Worm (Caenorhabditis elegans) whole organism, L1 larva: ENCODE results near the gene T21E8.4.
A peak's percentile ranks its signal among the peaks of the same experiment; 100 is the strongest.

Source experiments
- C04F5.9 ChIP-seq: sonication (generic microtip); optimal IDR thresholded peaks from 2 replicates; lab custom pipeline; 2016; ENCODE audit warnings: missing genetic modification characterization, missing compliant biosample characterization
- C34B4.2 ChIP-seq: sonication (generic microtip); optimal IDR thresholded peaks from 2 replicates; lab custom pipeline; 2017; ENCODE audit warnings: mild to moderate bottlenecking, missing genetic modification characterization, missing compliant biosample characterization
- Y116A8C.19 ChIP-seq: sonication (generic microtip); optimal IDR thresholded peaks from 2 replicates; lab custom pipeline; 2016; ENCODE audit warnings: missing compliant biosample characterization, missing genetic modification characterization, borderline replicate concordance
- alr-1 ChIP-seq: fragments of 200-800 bp; sonication (Bioruptor generic); optimal IDR thresholded peaks from 2 replicates; lab custom pipeline; 2018; ENCODE audit warnings: borderline replicate concordance, mild to moderate bottlenecking, missing genetic modification characterization, missing compliant biosample characterization
- aly-2 ChIP-seq: fragments of 150-350 bp; optimal IDR thresholded peaks from 2 replicates; lab custom pipeline; 2014; ENCODE audit warnings: missing biosample characterization, missing genetic modification characterization
- blmp-1 ChIP-seq: fragments of 150-350 bp; optimal IDR thresholded peaks from 2 replicates; lab custom pipeline; 2014; ENCODE audit warnings: missing biosample characterization, missing genetic modification characterization
- ceh-63 ChIP-seq: fragments of 200-800 bp; sonication (Bioruptor generic); optimal IDR thresholded peaks from 2 replicates; lab custom pipeline; 2018; ENCODE audit warnings: mild to moderate bottlenecking, missing genetic modification characterization, missing compliant biosample characterization
- ceh-82 ChIP-seq, 3 experiments: fragments of 150-350 bp in 1 of 3; sonication (generic microtip) in 2 of 3; optimal IDR thresholded peaks; 2 replicates each; lab custom pipeline; 2014 to 2017; ENCODE audit warnings: missing biosample characterization in 3 of 3, missing genetic modification characterization in 3 of 3
- ces-1 ChIP-seq: fragments of 150-350 bp; optimal IDR thresholded peaks from 2 replicates; lab custom pipeline; 2014; ENCODE audit warnings: missing biosample characterization, missing genetic modification reagents, missing genetic modification characterization
- efl-3 ChIP-seq: fragments of 200-800 bp; sonication (Bioruptor generic); optimal IDR thresholded peaks from 2 replicates; lab custom pipeline; 2018; ENCODE audit warnings: mild to moderate bottlenecking, missing genetic modification characterization, missing compliant biosample characterization
- egl-27 ChIP-seq, 2 experiments: fragments of 150-350 bp in 1 of 2; sonication (generic microtip); optimal IDR thresholded peaks; 3 replicates each; lab custom pipeline; 2017 to 2018; ENCODE audit warnings: missing biosample characterization in 2 of 2, missing genetic modification characterization in 2 of 2, missing genetic modification reagents in 2 of 2
- elt-2 ChIP-seq: sonication (generic microtip); optimal IDR thresholded peaks from 2 replicates; lab custom pipeline; 2016; ENCODE audit warnings: missing genetic modification characterization, mild to moderate bottlenecking, inconsistent platforms, missing compliant biosample characterization, missing genetic modification reagents
- elt-3 ChIP-seq, 6 experiments: fragments of 150-350 bp in 1 of 6; sonication (generic microtip); optimal IDR thresholded peaks; 2 replicates each; lab custom pipeline; 2017 to 2018; ENCODE audit warnings: missing biosample characterization in 6 of 6, missing genetic modification characterization in 6 of 6, inconsistent platforms in 1 of 6
- fkh-10 ChIP-seq: sonication (generic microtip); optimal IDR thresholded peaks from 2 replicates; lab custom pipeline; 2017; ENCODE audit warnings: missing biosample characterization, missing genetic modification reagents, missing genetic modification characterization
- fos-1 ChIP-seq: fragments of 150-350 bp; optimal IDR thresholded peaks from 2 replicates; lab custom pipeline; 2014; ENCODE audit warnings: missing biosample characterization, missing genetic modification characterization
- isw-1 ChIP-seq: fragments of 200-800 bp; sonication (Bioruptor generic); IDR thresholded peaks from 2 replicates; pipeline ENCODE4 v1.3.6; 2022; ENCODE audit warnings: missing genetic modification characterization, missing compliant biosample characterization
- jun-1 ChIP-seq: fragments of 150-350 bp; optimal IDR thresholded peaks from 2 replicates; lab custom pipeline; 2014; ENCODE audit warnings: missing biosample characterization, missing genetic modification reagents, missing genetic modification characterization
- lin-14 ChIP-seq: fragments of 200-800 bp; sonication (Bioruptor generic); optimal IDR thresholded peaks from 2 replicates; lab custom pipeline; 2018; ENCODE audit warnings: mild to moderate bottlenecking, missing genetic modification characterization, moderate library complexity, missing compliant biosample characterization
- lin-35 ChIP-seq, 2 experiments: fragments of 150-350 bp; optimal IDR thresholded peaks; 2 replicates each; lab custom pipeline; 2014; ENCODE audit warnings: missing biosample characterization in 2 of 2, missing genetic modification characterization in 2 of 2, missing genetic modification reagents in 2 of 2
- mab-9 ChIP-seq: fragments of 200-800 bp; sonication (Bioruptor generic); IDR thresholded peaks from 2 replicates; pipeline ENCODE4 v1.3.6; 2022; ENCODE audit warnings: missing genetic modification reagents, missing genetic modification characterization, missing compliant biosample characterization
- mdl-1 ChIP-seq, 2 experiments: fragments of 150-350 bp; optimal IDR thresholded peaks; 2 replicates each; lab custom pipeline; 2014 to 2017; ENCODE audit warnings: missing biosample characterization in 2 of 2, missing genetic modification characterization in 2 of 2, inconsistent platforms in 1 of 2
- mep-1 ChIP-seq: fragments of 150-350 bp; optimal IDR thresholded peaks from 2 replicates; lab custom pipeline; 2014; ENCODE audit warnings: missing biosample characterization, missing genetic modification characterization
- nhr-20 ChIP-seq: sonication (generic microtip); optimal IDR thresholded peaks from 2 replicates; lab custom pipeline; 2016; ENCODE audit warnings: mild to moderate bottlenecking, missing genetic modification characterization, missing compliant biosample characterization
- nhr-28 ChIP-seq: fragments of 150-350 bp; optimal IDR thresholded peaks from 2 replicates; lab custom pipeline; 2014; ENCODE audit warnings: missing biosample characterization, missing genetic modification characterization
- nhr-47 ChIP-seq: sonication (generic microtip); optimal IDR thresholded peaks from 2 replicates; lab custom pipeline; 2016; ENCODE audit warnings: mild to moderate bottlenecking, missing genetic modification characterization, moderate library complexity, missing compliant biosample characterization
- nhr-71 ChIP-seq: sonication (generic microtip); optimal IDR thresholded peaks from 2 replicates; lab custom pipeline; 2016; ENCODE audit warnings: mild to moderate bottlenecking, missing genetic modification characterization, moderate library complexity, missing compliant biosample characterization
- nhr-85 ChIP-seq: sonication (generic microtip); peaks from one replicate; lab custom pipeline; 2016; ENCODE audit warnings: missing genetic modification characterization, inconsistent platforms, missing compliant biosample characterization
- pag-3 ChIP-seq: sonication (generic microtip); optimal IDR thresholded peaks from 2 replicates; lab custom pipeline; 2017; ENCODE audit warnings: missing genetic modification characterization, mild to moderate bottlenecking, missing compliant biosample characterization, antibody characterized with exemption, borderline replicate concordance; ENCODE audit not compliant: insufficient read depth
- pax-3 ChIP-seq: fragments of 200-800 bp; sonication (Bioruptor generic); optimal IDR thresholded peaks from 2 replicates; lab custom pipeline; 2018; ENCODE audit warnings: mild to moderate bottlenecking, missing genetic modification characterization, moderate library complexity, missing compliant biosample characterization
- pqm-1 ChIP-seq: sonication (generic microtip); optimal IDR thresholded peaks from 3 replicates; lab custom pipeline; 2017; ENCODE audit warnings: missing biosample characterization, missing genetic modification characterization
- rnt-1 ChIP-seq: sonication (generic microtip); optimal IDR thresholded peaks from 2 replicates; lab custom pipeline; 2016; ENCODE audit warnings: mild to moderate bottlenecking, missing genetic modification characterization, moderate library complexity, missing compliant biosample characterization
- sox-4 ChIP-seq: sonication (generic microtip); optimal IDR thresholded peaks from 2 replicates; lab custom pipeline; 2016; ENCODE audit warnings: missing genetic modification characterization, missing compliant biosample characterization
- sup-37 ChIP-seq: fragments of 200-800 bp; sonication (Bioruptor generic); optimal IDR thresholded peaks from 2 replicates; lab custom pipeline; 2018; ENCODE audit warnings: mild to moderate bottlenecking, missing genetic modification characterization, missing compliant biosample characterization
- swsn-7 ChIP-seq: sonication (generic microtip); optimal IDR thresholded peaks from 2 replicates; lab custom pipeline; 2016; ENCODE audit warnings: missing genetic modification characterization, missing compliant biosample characterization
- unc-30 ChIP-seq: sonication (generic microtip); optimal IDR thresholded peaks from 2 replicates; lab custom pipeline; 2017; ENCODE audit warnings: missing biosample characterization, missing genetic modification characterization
- xbp-1 ChIP-seq: sonication (generic microtip); optimal IDR thresholded peaks from 2 replicates; lab custom pipeline; 2016; ENCODE audit warnings: missing genetic modification characterization, missing compliant biosample characterization

The T21E8.4 gene

ce11 chrX:10910716-10911115 lies 30.1 kb downstream of the T21E8.4 start, which contains the start of gene F47B10.8:
TSS of gene F47B10.8 (minus strand) at chrX:10910816.
- TF ChIP-seq mep-1 (tag; lab: Kevin White, UChicago) (no peak), mdl-1 (tag; optimal IDR thresholded peaks at IDR 0.05; lab: Kevin White, UChicago) (no peak), pqm-1 (tag; lab: Kevin White, UChicago) (no peak), jun-1 (tag; lab: Kevin White, UChicago) (no peak), lin-35 (GFP tag; optimal IDR thresholded peaks at IDR 0.05; lab: Kevin White, UChicago) (no peak), rnt-1 (peak; percentile 34), xbp-1 (tag; lab: Kevin White, UChicago) (no peak), C04F5.9 (tag; lab: Kevin White, UChicago) (no peak), alr-1 (tag; lab: Kevin White, UChicago) (no peak)

- TF ChIP-seq mab-9 (GFP tag; lab: Robert Waterston, UW) (no peak), nhr-47 (no peak), isw-1 (GFP tag; lab: Robert Waterston, UW) (no peak), mep-1 (tag; lab: Kevin White, UChicago) (no peak), swsn-7 (tag; lab: Kevin White, UChicago) (no peak), ceh-82 (tag; optimal IDR thresholded peaks at IDR 0.05; lab: Kevin White, UChicago) (no peak), lin-14 (GFP tag; lab: Kevin White, UChicago) (no peak), fkh-10 (no peak), pag-3 (tag; lab: Kevin White, UChicago) (no peak), sox-4 (no peak), nhr-28 (tag; lab: Kevin White, UChicago) (no peak), Y116A8C.19 (tag; lab: Kevin White, UChicago) (no peak), C04F5.9 (tag; lab: Kevin White, UChicago) (no peak), egl-27 (tag; optimal IDR thresholded peaks at IDR 0.05; lab: Kevin White, UChicago) (no peak), unc-30 (tag; lab: Kevin White, UChicago) (no peak)
- TF ChIP-seq, all 84 proteins: peak for 0
These were observed 33.4 kb downstream of the T21E8.4 start, which contains the start of gene F47B10.9 for ce11 chrX:10913981-10914380. TSS of gene F47B10.9 (minus strand) at chrX:10914081.

- no peak for TF ChIP-seq efl-3 (GFP tag; lab: Kevin White, UChicago)
- no peak for TF ChIP-seq aly-2 (tag; lab: Kevin White, UChicago)
- no peak for TF ChIP-seq ceh-63 (GFP tag; lab: Kevin White, UChicago)
- no peak for TF ChIP-seq pag-3 (tag; lab: Kevin White, UChicago)
- no peak for TF ChIP-seq C34B4.2 (tag; lab: Kevin White, UChicago)
- no peak for TF ChIP-seq pax-3 (tag; lab: Kevin White, UChicago)
- peak in 1 of 2 experiments; percentile 17 for TF ChIP-seq lin-35 (GFP tag; optimal IDR thresholded peaks at IDR 0.05; lab: Kevin White, UChicago)
- peak; percentile 66 for TF ChIP-seq elt-2
- TF ChIP-seq elt-3 (tag; optimal IDR thresholded peaks at IDR 0.05; lab: Kevin White, UChicago), result peak in 1 of 6 experiments; percentile 11
- peak; percentile 8 for TF ChIP-seq nhr-71 (tag; lab: Kevin White, UChicago)
- no peak for TF ChIP-seq nhr-28 (tag; lab: Kevin White, UChicago)
- TF ChIP-seq blmp-1 (tag; lab: Kevin White, UChicago), result peak; percentile 12
- TF ChIP-seq fos-1 (tag; lab: Kevin White, UChicago), result no peak
- no peak for TF ChIP-seq ces-1
- no peak for TF ChIP-seq mep-1 (tag; lab: Kevin White, UChicago)
- TF ChIP-seq nhr-20 (tag; lab: Kevin White, UChicago), result peak; percentile 53
- TF ChIP-seq nhr-47, result no peak
- no peak for TF ChIP-seq sup-37
- peak; percentile 26 for TF ChIP-seq lin-14 (GFP tag; lab: Kevin White, UChicago)
- peak; percentile 83 for TF ChIP-seq nhr-85 (tag; lab: Kevin White, UChicago)
These were observed 34.0 kb downstream of the T21E8.4 start for ce11 chrX:10914421-10915277.
